Fruit fly (Drosophila melanogaster) whole organism, embryonic: ENCODE results near the gene spz5.
A peak's percentile ranks its signal among the peaks of the same experiment; 100 is the strongest.

ENCODE experiments used
- B-H1 ChIP-seq: fragments of 200-800 bp; sonication (Bioruptor generic); IDR thresholded peaks from 3 replicates; pipeline ENCODE4 v1.3.6; 2022; ENCODE audit warnings: missing biosample characterization, missing genetic modification characterization
- Bteb2 ChIP-seq: fragments of 200-800 bp; sonication (Bioruptor generic); optimal IDR thresholded peaks from 2 replicates; lab custom pipeline; 2016; ENCODE audit warnings: missing biosample characterization, missing genetic modification characterization
- C15 ChIP-seq: fragments of 200-800 bp; sonication (Bioruptor generic); IDR thresholded peaks from 3 replicates; pipeline ENCODE4 v1.3.6; 2022; ENCODE audit warnings: missing biosample characterization, missing genetic modification characterization
- CG10267 ChIP-seq: fragments of 200-800 bp; sonication (Bioruptor generic); optimal IDR thresholded peaks from 2 replicates; lab custom pipeline; 2018; ENCODE audit warnings: missing biosample characterization, mild to moderate bottlenecking, missing genetic modification characterization, moderate library complexity
- CG11085 ChIP-seq: fragments of 200-800 bp; sonication (Bioruptor generic); IDR thresholded peaks from 2 replicates; pipeline ENCODE4 v1.3.6; 2022; ENCODE audit warnings: missing biosample characterization, missing genetic modification characterization
- CG11504 ChIP-seq: fragments of 200-800 bp; sonication (Bioruptor generic); optimal IDR thresholded peaks from 3 replicates; lab custom pipeline; 2019; ENCODE audit warnings: missing biosample characterization, mild to moderate bottlenecking, missing genetic modification characterization, moderate library complexity
- CG11723 ChIP-seq: fragments of 200-800 bp; sonication (Bioruptor generic); optimal IDR thresholded peaks from 2 replicates; lab custom pipeline; 2017; ENCODE audit warnings: missing biosample characterization, mild to moderate bottlenecking, missing genetic modification characterization
- CG13775 ChIP-seq: fragments of 200-800 bp; sonication (Bioruptor generic); optimal IDR thresholded peaks from 3 replicates; lab custom pipeline; 2017; ENCODE audit warnings: missing biosample characterization, mild to moderate bottlenecking, missing genetic modification characterization
- CG15073 ChIP-seq: fragments of 200-800 bp; sonication (Bioruptor generic); optimal IDR thresholded peaks from 2 replicates; lab custom pipeline; 2016; ENCODE audit warnings: missing biosample characterization, missing genetic modification characterization
- CG18619 ChIP-seq: fragments of 200-800 bp; sonication (Bioruptor generic); optimal IDR thresholded peaks from 3 replicates; lab custom pipeline; 2017; ENCODE audit warnings: missing biosample characterization, mild to moderate bottlenecking, missing genetic modification characterization
- CG2889 ChIP-seq: fragments of 200-800 bp; sonication (Bioruptor generic); IDR thresholded peaks from 3 replicates; pipeline ENCODE4 v1.3.6; 2022; ENCODE audit warnings: missing biosample characterization, missing genetic modification characterization
- CG33557 ChIP-seq: fragments of 200-800 bp; sonication (Bioruptor generic); optimal IDR thresholded peaks from 2 replicates; lab custom pipeline; 2019; ENCODE audit warnings: missing biosample characterization, mild to moderate bottlenecking, missing genetic modification characterization, moderate library complexity
- CG5245 ChIP-seq: fragments of 200-800 bp; sonication (Bioruptor generic); optimal IDR thresholded peaks from 3 replicates; lab custom pipeline; 2016; ENCODE audit warnings: missing biosample characterization, missing genetic modification characterization
- CG6813 ChIP-seq: fragments of 200-800 bp; sonication (Bioruptor generic); optimal IDR thresholded peaks from 2 replicates; lab custom pipeline; 2017; ENCODE audit warnings: missing biosample characterization, missing genetic modification characterization, mild to moderate bottlenecking, moderate library complexity, missing genetic modification reagents
- CG6854 ChIP-seq: fragments of 200-800 bp; sonication (Bioruptor generic); optimal IDR thresholded peaks from 3 replicates; lab custom pipeline; 2017; ENCODE audit warnings: missing biosample characterization, mild to moderate bottlenecking, missing genetic modification characterization
- CG7357 ChIP-seq: fragments of 200-800 bp; sonication (Bioruptor generic); IDR thresholded peaks from 3 replicates; pipeline ENCODE4 v1.3.6; 2022; ENCODE audit warnings: missing biosample characterization, missing genetic modification characterization
- CG7556 ChIP-seq: fragments of 200-800 bp; sonication (Bioruptor generic); optimal IDR thresholded peaks from 2 replicates; lab custom pipeline; 2017; ENCODE audit warnings: missing biosample characterization, mild to moderate bottlenecking, missing genetic modification characterization
- CG7963 ChIP-seq: fragments of 200-800 bp; sonication (Bioruptor generic); IDR thresholded peaks from 3 replicates; pipeline ENCODE4 v1.3.6; 2022; ENCODE audit warnings: missing biosample characterization, missing genetic modification characterization; ENCODE audit not compliant: partially characterized antibody
- CG9797 ChIP-seq: fragments of 200-800 bp; sonication (Bioruptor generic); optimal IDR thresholded peaks from 3 replicates; lab custom pipeline; 2018; ENCODE audit warnings: missing biosample characterization, mild to moderate bottlenecking, missing genetic modification characterization
- CG9932 ChIP-seq: fragments of 200-800 bp; sonication (Bioruptor generic); IDR thresholded peaks from 2 replicates; pipeline ENCODE4 v1.3.6; 2022; ENCODE audit warnings: missing biosample characterization, missing genetic modification characterization
- CHES-1-like ChIP-seq: fragments of 200-800 bp; sonication (Bioruptor generic); optimal IDR thresholded peaks from 2 replicates; lab custom pipeline; 2016; ENCODE audit warnings: missing biosample characterization, missing genetic modification characterization
- Hr3 ChIP-seq: fragments of 200-800 bp; sonication (Bioruptor generic); optimal IDR thresholded peaks from 3 replicates; lab custom pipeline; 2016; ENCODE audit warnings: missing biosample characterization, missing genetic modification characterization
- NK7.1 ChIP-seq: fragments of 200-800 bp; sonication (Bioruptor generic); optimal IDR thresholded peaks from 3 replicates; lab custom pipeline; 2016; ENCODE audit warnings: missing biosample characterization, missing genetic modification characterization
- Poxn ChIP-seq: fragments of 200-800 bp; sonication (Bioruptor generic); IDR thresholded peaks from 2 replicates; pipeline ENCODE4 v1.3.6; 2022; ENCODE audit warnings: missing biosample characterization, missing genetic modification characterization
- Sin3A ChIP-seq: fragments of >200 bp; optimal IDR thresholded peaks from 2 replicates; lab custom pipeline; 2018
- Sox100B ChIP-seq: fragments of 200-800 bp; sonication (Bioruptor generic); optimal IDR thresholded peaks from 3 replicates; lab custom pipeline; 2018; ENCODE audit warnings: missing biosample characterization, mild to moderate bottlenecking, missing genetic modification characterization
- br ChIP-seq: fragments of >200 bp; optimal IDR thresholded peaks from 2 replicates; lab custom pipeline; 2017
- corto ChIP-seq: fragments of 200-800 bp; sonication (Bioruptor generic); optimal IDR thresholded peaks from 2 replicates; lab custom pipeline; 2016; ENCODE audit warnings: missing biosample characterization, mild to moderate bottlenecking, missing genetic modification characterization, moderate library complexity
- dan ChIP-seq: fragments of 200-800 bp; sonication (Bioruptor generic); IDR thresholded peaks from 2 replicates; pipeline ENCODE4 v1.3.6; 2022; ENCODE audit warnings: missing biosample characterization, missing genetic modification characterization
- gsb ChIP-seq: fragments of 200-800 bp; sonication (Bioruptor generic); IDR thresholded peaks from 2 replicates; pipeline ENCODE4 v1.3.6; 2022; ENCODE audit warnings: missing biosample characterization, missing genetic modification characterization
- her ChIP-seq: fragments of 200-800 bp; sonication (Bioruptor generic); optimal IDR thresholded peaks from 2 replicates; lab custom pipeline; 2016; ENCODE audit warnings: missing biosample characterization, missing genetic modification characterization
- hkb ChIP-seq, 2 experiments: fragments of 200-800 bp in 1 of 2; fragments of >200 bp in 1 of 2; sonication (Bioruptor generic) in 1 of 2; IDR thresholded peaks in 1 of 2; optimal IDR thresholded peaks in 1 of 2; 2 replicates each; pipeline versions ENCODE4 v1.3.6 to Lab custom; 2017 to 2022; ENCODE audit warnings: missing biosample characterization in 1 of 2, missing genetic modification characterization in 1 of 2
- oc ChIP-seq: fragments of 200-800 bp; sonication (Bioruptor generic); optimal IDR thresholded peaks from 2 replicates; lab custom pipeline; 2018; ENCODE audit warnings: missing biosample characterization, mild to moderate bottlenecking, missing genetic modification characterization, moderate library complexity
- repo ChIP-seq: fragments of 200-800 bp; sonication (Bioruptor generic); optimal IDR thresholded peaks from 2 replicates; lab custom pipeline; 2016; ENCODE audit warnings: missing biosample characterization, missing genetic modification characterization
- run ChIP-seq: fragments of 200-800 bp; sonication (Bioruptor generic); optimal IDR thresholded peaks from 3 replicates; lab custom pipeline; 2018; ENCODE audit warnings: missing biosample characterization, mild to moderate bottlenecking, missing genetic modification characterization
- scrt ChIP-seq: fragments of 200-800 bp; sonication (Bioruptor generic); optimal IDR thresholded peaks from 2 replicates; lab custom pipeline; 2018; ENCODE audit warnings: missing biosample characterization, mild to moderate bottlenecking, missing genetic modification characterization, moderate library complexity
- sens ChIP-seq: fragments of 200-800 bp; sonication (Bioruptor generic); peaks from one replicate; lab custom pipeline; 2016; ENCODE audit warnings: missing biosample characterization, missing genetic modification characterization
- sens-2 ChIP-seq: fragments of 200-800 bp; sonication (Bioruptor generic); IDR thresholded peaks from 2 replicates; pipeline ENCODE4 v1.3.6; 2022; ENCODE audit warnings: missing biosample characterization, missing genetic modification characterization
- tio ChIP-seq: fragments of 200-800 bp; sonication (Bioruptor generic); optimal IDR thresholded peaks from 2 replicates; lab custom pipeline; 2017; ENCODE audit warnings: missing biosample characterization, missing genetic modification characterization, inconsistent platforms
- wdn ChIP-seq: fragments of 200-800 bp; sonication (Bioruptor generic); IDR thresholded peaks from 2 replicates; pipeline ENCODE4 v1.3.6; 2022; ENCODE audit warnings: missing biosample characterization, missing genetic modification characterization
- zen ChIP-seq: fragments of 200-800 bp; sonication (Bioruptor generic); optimal IDR thresholded peaks from 3 replicates; lab custom pipeline; 2018; ENCODE audit warnings: missing biosample characterization, mild to moderate bottlenecking, missing genetic modification characterization, moderate library complexity

Gene spz5

dm6 chr3L:2844913-2845610 is 46.9 kb downstream of the spz5 start (continued):
- TF ChIP-seq CG5245 (GFP tag; lab: Kevin White, UChicago): no peak
- no peak for TF ChIP-seq dan (GFP tag; lab: Robert Waterston, UW)
- TF ChIP-seq CG13775: peak; percentile 26
- TF ChIP-seq br (lab: Kevin White, UChicago): no peak
- no peak for TF ChIP-seq CG2889 (GFP tag; lab: Robert Waterston, UW)
- TF ChIP-seq her (GFP tag; lab: Kevin White, UChicago): no peak
- peak; percentile 20; the same call in 1 of the 2 replicates for TF ChIP-seq wdn (GFP tag; lab: Robert Waterston, UW)
- TF ChIP-seq NK7.1 (GFP tag; lab: Kevin White, UChicago): no peak
- TF ChIP-seq CG11723 (GFP tag; lab: Kevin White, UChicago): no peak
- no peak for TF ChIP-seq CG15073 (GFP tag; lab: Kevin White, UChicago)
- TF ChIP-seq Sin3A (lab: Kevin White, UChicago): no peak
- no peak for TF ChIP-seq run (tag; lab: Kevin White, UChicago)
- no peak for TF ChIP-seq CG11085
- peak; percentile 62 for TF ChIP-seq CG11504
- TF ChIP-seq CG7357 (GFP tag; lab: Robert Waterston, UW): peak; percentile 53; the same call in 2 of the 3 replicates
- TF ChIP-seq Poxn (GFP tag; lab: Robert Waterston, UW): no peak
- no peak for TF ChIP-seq CG6813 (GFP tag; lab: Kevin White, UChicago)
- peak; percentile 76 for TF ChIP-seq sens
- peak; percentile 32 for TF ChIP-seq Sox100B (GFP tag; lab: Kevin White, UChicago)
- TF ChIP-seq zen: no peak
- TF ChIP-seq CHES-1-like (GFP tag; lab: Kevin White, UChicago): no peak
- TF ChIP-seq gsb (GFP tag; lab: Robert Waterston, UW): no peak
- TF ChIP-seq Hr3 (GFP tag; lab: Kevin White, UChicago): peak; percentile 13
- peak; percentile 35 for TF ChIP-seq CG6854
- no peak for TF ChIP-seq CG9797 (GFP tag; lab: Kevin White, UChicago)
- peak; percentile 30 for TF ChIP-seq CG10267 (tag; lab: Kevin White, UChicago)
- no peak for TF ChIP-seq C15 (GFP tag; lab: Robert Waterston, UW)
- peak; percentile 12 for TF ChIP-seq CG18619 (GFP tag; lab: Kevin White, UChicago)
- TF ChIP-seq scrt: peak; percentile 29
- no peak for TF ChIP-seq corto (GFP tag; lab: Kevin White, UChicago)
- TF ChIP-seq Bteb2: no peak
- peak; percentile 47; the same call in 1 of the 2 replicates for TF ChIP-seq CG9932 (GFP tag; lab: Robert Waterston, UW)
- no peak for TF ChIP-seq hkb (optimal IDR thresholded peaks at IDR 0.05; lab: Kevin White, UChicago)
- TF ChIP-seq hkb (GFP tag; IDR thresholded peaks at IDR 0.05; lab: Robert Waterston, UW): peak; percentile 35; the same call in 1 of the 2 replicates
- TF ChIP-seq oc: no peak
- no peak for TF ChIP-seq CG7963 (GFP tag; lab: Robert Waterston, UW)
- TF ChIP-seq CG33557: no peak
- peak; percentile 20 for TF ChIP-seq tio (GFP tag; lab: Kevin White, UChicago)
- TF ChIP-seq B-H1 (GFP tag; lab: Robert Waterston, UW): peak; percentile 23; the same call in 2 of the 3 replicates
- peak; percentile 68 for TF ChIP-seq CG7556 (GFP tag; lab: Kevin White, UChicago)
- no peak for TF ChIP-seq repo (GFP tag; lab: Kevin White, UChicago)
- no peak for TF ChIP-seq sens-2 (GFP tag; lab: Robert Waterston, UW)
